Worm (Caenorhabditis elegans) whole organism, L3 larva: ENCODE measurements around the gene Y37E11AM.4.

Experiments
- R02D3.7 ChIP-seq: fragments of 150-350 bp; optimal IDR thresholded peaks from 2 replicates; lab custom pipeline; 2014; ENCODE audit warnings: missing biosample characterization, missing genetic modification characterization
- aly-2 ChIP-seq: fragments of 150-350 bp; optimal IDR thresholded peaks from 2 replicates; lab custom pipeline; 2014; ENCODE audit warnings: missing biosample characterization, missing genetic modification characterization
- ama-1 ChIP-seq: fragments of 150-350 bp; optimal IDR thresholded peaks from 2 replicates; lab custom pipeline; 2018
- ceh-82 ChIP-seq: fragments of 150-350 bp; optimal IDR thresholded peaks from 2 replicates; lab custom pipeline; 2014; ENCODE audit warnings: missing biosample characterization, missing genetic modification characterization
- ceh-9 ChIP-seq: sonication (generic microtip); optimal IDR thresholded peaks from 2 replicates; lab custom pipeline; 2018; ENCODE audit warnings: missing biosample characterization, missing genetic modification characterization
- daf-12 ChIP-seq: fragments of 150-350 bp; optimal IDR thresholded peaks from 2 replicates; lab custom pipeline; 2014; ENCODE audit warnings: missing biosample characterization, missing genetic modification reagents, missing genetic modification characterization
- egl-27 ChIP-seq: sonication (generic microtip); optimal IDR thresholded peaks from 4 replicates; lab custom pipeline; 2017; ENCODE audit warnings: missing biosample characterization, missing genetic modification reagents, missing genetic modification characterization
- elt-3 ChIP-seq, 3 experiments: fragments of 150-350 bp in 1 of 3; sonication (generic microtip) in 2 of 3; optimal IDR thresholded peaks; 2 replicates in 2 of 3; 4 replicates in 1 of 3; lab custom pipeline; 2014 to 2017; ENCODE audit warnings: missing biosample characterization in 3 of 3, missing genetic modification characterization in 3 of 3
- eor-1 ChIP-seq, 2 experiments: fragments of 150-350 bp; optimal IDR thresholded peaks; 2 replicates each; lab custom pipeline; 2014 to 2018; ENCODE audit warnings: missing biosample characterization in 2 of 2, missing genetic modification characterization in 2 of 2
- fkh-10 ChIP-seq: sonication (generic microtip); optimal IDR thresholded peaks from 2 replicates; lab custom pipeline; 2017; ENCODE audit warnings: missing biosample characterization, missing genetic modification reagents, missing genetic modification characterization
- fkh-2 ChIP-seq: fragments of 150-350 bp; optimal IDR thresholded peaks from 2 replicates; lab custom pipeline; 2014; ENCODE audit warnings: missing biosample characterization, missing genetic modification reagents, missing genetic modification characterization
- fos-1 ChIP-seq: fragments of 150-350 bp; optimal IDR thresholded peaks from 2 replicates; lab custom pipeline; 2014; ENCODE audit warnings: missing biosample characterization, missing genetic modification characterization
- hmg-11 ChIP-seq: sonication (generic microtip); optimal IDR thresholded peaks from 2 replicates; lab custom pipeline; 2016; ENCODE audit warnings: missing genetic modification characterization, missing compliant biosample characterization
- jun-1 ChIP-seq: fragments of 150-350 bp; optimal IDR thresholded peaks from 2 replicates; lab custom pipeline; 2014; ENCODE audit warnings: missing biosample characterization, missing genetic modification reagents, missing genetic modification characterization
- lin-15B ChIP-seq: fragments of 150-350 bp; optimal IDR thresholded peaks from 2 replicates; lab custom pipeline; 2014; ENCODE audit warnings: missing biosample characterization, missing genetic modification characterization
- lin-39 ChIP-seq: fragments of 150-350 bp; optimal IDR thresholded peaks from 2 replicates; lab custom pipeline; 2018; ENCODE audit warnings: missing biosample characterization, missing genetic modification reagents, missing genetic modification characterization
- lsy-12 ChIP-seq: sonication (generic microtip); optimal IDR thresholded peaks from 2 replicates; lab custom pipeline; 2016; ENCODE audit warnings: mild to moderate bottlenecking, missing genetic modification characterization, missing compliant biosample characterization
- mml-1 ChIP-seq: fragments of 150-350 bp; sonication (generic microtip); optimal IDR thresholded peaks from 3 replicates; lab custom pipeline; 2014; ENCODE audit warnings: missing biosample characterization, missing genetic modification characterization
- nfya-1 ChIP-seq: sonication (generic microtip); optimal IDR thresholded peaks from 2 replicates; lab custom pipeline; 2017; ENCODE audit warnings: missing genetic modification characterization, mild to moderate bottlenecking, missing compliant biosample characterization, antibody characterized with exemption, moderate library complexity; ENCODE audit not compliant: insufficient read depth
- nhr-11 ChIP-seq: fragments of 150-350 bp; optimal IDR thresholded peaks from 2 replicates; lab custom pipeline; 2014; ENCODE audit warnings: missing biosample characterization, missing genetic modification characterization
- nhr-12 ChIP-seq: fragments of 150-350 bp; optimal IDR thresholded peaks from 2 replicates; lab custom pipeline; 2014; ENCODE audit warnings: missing biosample characterization, missing genetic modification characterization
- nhr-237 ChIP-seq: fragments of 150-350 bp; optimal IDR thresholded peaks from 2 replicates; lab custom pipeline; 2014; ENCODE audit warnings: missing biosample characterization, missing genetic modification characterization
- nhr-25 ChIP-seq: sonication (generic microtip); optimal IDR thresholded peaks from 2 replicates; lab custom pipeline; 2017; ENCODE audit warnings: missing biosample characterization, missing genetic modification characterization
- nhr-28 ChIP-seq: fragments of 150-350 bp; optimal IDR thresholded peaks from 2 replicates; lab custom pipeline; 2014; ENCODE audit warnings: missing biosample characterization, missing genetic modification characterization
- nhr-43 ChIP-seq: sonication (generic microtip); optimal IDR thresholded peaks from 2 replicates; lab custom pipeline; 2016; ENCODE audit warnings: mild to moderate bottlenecking, missing genetic modification characterization, missing compliant biosample characterization; ENCODE audit not compliant: poor library complexity, severe bottlenecking
- nhr-67 ChIP-seq: fragments of 150-350 bp; optimal IDR thresholded peaks from 2 replicates; lab custom pipeline; 2014; ENCODE audit warnings: missing biosample characterization, missing genetic modification characterization
- nhr-76 ChIP-seq: fragments of 150-350 bp; sonication (generic microtip); optimal IDR thresholded peaks from 5 replicates; lab custom pipeline; 2014; ENCODE audit warnings: missing biosample characterization, missing genetic modification characterization
- nhr-77 ChIP-seq: fragments of 150-350 bp; optimal IDR thresholded peaks from 2 replicates; lab custom pipeline; 2014; ENCODE audit warnings: missing biosample characterization, missing genetic modification characterization
- pha-4 ChIP-seq: fragments of 150-350 bp; optimal IDR thresholded peaks from 2 replicates; lab custom pipeline; 2014; ENCODE audit warnings: missing biosample characterization, missing genetic modification reagents, missing genetic modification characterization
- pqm-1 ChIP-seq: fragments of 150-350 bp; optimal IDR thresholded peaks from 2 replicates; lab custom pipeline; 2017; ENCODE audit warnings: missing biosample characterization, missing genetic modification characterization, inconsistent platforms
- sea-2 ChIP-seq: fragments of 150-350 bp; sonication (generic microtip); optimal IDR thresholded peaks from 4 replicates; lab custom pipeline; 2014; ENCODE audit warnings: missing biosample characterization, missing genetic modification reagents, missing genetic modification characterization
- skn-1 ChIP-seq: fragments of 150-350 bp; optimal IDR thresholded peaks from 2 replicates; lab custom pipeline; 2014; ENCODE audit warnings: missing biosample characterization, missing genetic modification characterization
- tbx-2 ChIP-seq: sonication (generic microtip); optimal IDR thresholded peaks from 2 replicates; lab custom pipeline; 2016; ENCODE audit warnings: mild to moderate bottlenecking, missing genetic modification characterization, missing compliant biosample characterization
- unc-39 ChIP-seq: sonication (generic microtip); optimal IDR thresholded peaks from 4 replicates; lab custom pipeline; 2017; ENCODE audit warnings: missing biosample characterization, missing genetic modification characterization
- unc-62 ChIP-seq: fragments of 150-350 bp; sonication (generic microtip); optimal IDR thresholded peaks from 4 replicates; lab custom pipeline; 2014; ENCODE audit warnings: missing biosample characterization, missing genetic modification reagents, missing genetic modification characterization
- zag-1 ChIP-seq: fragments of 150-350 bp; optimal IDR thresholded peaks from 2 replicates; lab custom pipeline; 2014; ENCODE audit warnings: missing biosample characterization, missing genetic modification characterization
- ztf-11 ChIP-seq: fragments of 150-350 bp; optimal IDR thresholded peaks from 2 replicates; lab custom pipeline; 2014; ENCODE audit warnings: missing biosample characterization, missing genetic modification characterization
- ztf-4 ChIP-seq: fragments of 150-350 bp; optimal IDR thresholded peaks from 2 replicates; lab custom pipeline; 2014; ENCODE audit warnings: missing biosample characterization, missing genetic modification characterization

Y37E11AM.4 gene

ce11 chrIV:3722690-3723089, at the start of gene Y37E11AM.4:
Gene Y37E11AM.4, minus strand, starts transcription at chrIV:3722790.
- TF ChIP-seq zag-1 (tag; lab: Kevin White, UChicago) (no peak), mml-1 (tag; lab: Kevin White, UChicago) (no peak), egl-27 (no peak), fkh-2 (tag; lab: Kevin White, UChicago) (no peak), skn-1 (tag; lab: Kevin White, UChicago) (no peak), tbx-2 (no peak), ztf-4 (tag; lab: Kevin White, UChicago) (no peak), nhr-76 (tag; lab: Kevin White, UChicago) (no peak), nfya-1 (no peak), pha-4 (tag; lab: Kevin White, UChicago) (no peak), R02D3.7 (tag; lab: Kevin White, UChicago) (no peak), ceh-82 (no peak), unc-39 (tag; lab: Kevin White, UChicago) (no peak), jun-1 (tag; lab: Kevin White, UChicago) (no peak), ama-1 (lab: Kevin White, UChicago) (no peak)

ce11 chrIV:3767749-3768148, 45.2 kb upstream of the Y37E11AM.4 start:
- TF ChIP-seq ceh-9 (tag; lab: Kevin White, UChicago) (no peak), pqm-1 (no peak), daf-12 (tag; lab: Kevin White, UChicago) (no peak), tbx-2 (no peak), lsy-12 (tag; lab: Kevin White, UChicago) (no peak), nhr-11 (no peak), nhr-43 (tag; lab: Kevin White, UChicago) (no peak), nhr-25 (tag; lab: Kevin White, UChicago) (no peak), pha-4 (tag; lab: Kevin White, UChicago) (no peak), fkh-10 (no peak), fkh-2 (tag; lab: Kevin White, UChicago) (no peak), sea-2 (no peak), hmg-11 (no peak), unc-39 (tag; lab: Kevin White, UChicago) (no peak), fos-1 (no peak), lin-39 (tag; lab: Kevin White, UChicago) (no peak), nhr-67 (tag; lab: Kevin White, UChicago) (no peak), ztf-4 (tag; lab: Kevin White, UChicago) (no peak), nhr-77 (tag; lab: Kevin White, UChicago) (no peak)

- TF ChIP-seq tbx-2 = no peak
- no peak for TF ChIP-seq R02D3.7 (tag; lab: Kevin White, UChicago)
- TF ChIP-seq nhr-43 (tag; lab: Kevin White, UChicago) = no peak
- TF ChIP-seq nhr-67 (tag; lab: Kevin White, UChicago) = no peak
- TF ChIP-seq eor-1 (tag; optimal IDR thresholded peaks at IDR 0.05; lab: Kevin White, UChicago) = no peak
- no peak for TF ChIP-seq lin-15B (tag; lab: Kevin White, UChicago)
- no peak for TF ChIP-seq aly-2 (tag; lab: Kevin White, UChicago)
- no peak for TF ChIP-seq fos-1
- TF ChIP-seq fkh-10 = no peak
- TF ChIP-seq nhr-12 = no peak
- TF ChIP-seq pha-4 (tag; lab: Kevin White, UChicago) = no peak
- TF ChIP-seq nhr-77 (tag; lab: Kevin White, UChicago) = no peak
- no peak for TF ChIP-seq ama-1 (lab: Kevin White, UChicago)
- TF ChIP-seq skn-1 (tag; lab: Kevin White, UChicago) = no peak
- no peak for TF ChIP-seq nhr-25 (tag; lab: Kevin White, UChicago)
- TF ChIP-seq, all 47 proteins: peak for 0
Observed at ce11 chrIV:3766589-3766988, 44.0 kb upstream of the Y37E11AM.4 start, which contains the start of gene vab-2. Gene vab-2, minus strand, starts transcription at chrIV:3766826.

- no peak for TF ChIP-seq zag-1 (tag; lab: Kevin White, UChicago)
- no peak for TF ChIP-seq fos-1
- TF ChIP-seq pqm-1 = no peak
- TF ChIP-seq ceh-82 = no peak
- TF ChIP-seq nhr-28 (tag; lab: Kevin White, UChicago) = no peak
- no peak for TF ChIP-seq nhr-237 (tag; lab: Kevin White, UChicago)
- no peak for TF ChIP-seq fkh-2 (tag; lab: Kevin White, UChicago)
- TF ChIP-seq ztf-11 (tag; lab: Kevin White, UChicago) = no peak
- no peak for TF ChIP-seq unc-62
- TF ChIP-seq unc-39 (tag; lab: Kevin White, UChicago) = no peak
- no peak for TF ChIP-seq R02D3.7 (tag; lab: Kevin White, UChicago)
- TF ChIP-seq aly-2 (tag; lab: Kevin White, UChicago) = no peak
- no peak for TF ChIP-seq nhr-77 (tag; lab: Kevin White, UChicago)
- no peak for TF ChIP-seq nhr-25 (tag; lab: Kevin White, UChicago)
- no peak for TF ChIP-seq elt-3 (tag; optimal IDR thresholded peaks at IDR 0.05; lab: Kevin White, UChicago)
- TF ChIP-seq, all 47 proteins: peak for 0
Observed at ce11 chrIV:3765457-3765856, 42.9 kb upstream of the Y37E11AM.4 start.
